Worm (Caenorhabditis elegans) whole organism, L4/young adult: Measurements from ENCODE around the gene T28D9.1.

Experiments
- W03F9.2 ChIP-seq: fragments of 150-350 bp; optimal IDR thresholded peaks from 2 replicates; lab custom pipeline; 2014; ENCODE audit warnings: missing biosample characterization, missing genetic modification characterization
- dao-5 ChIP-seq: sonication (generic microtip); optimal IDR thresholded peaks from 2 replicates; lab custom pipeline; 2016; ENCODE audit warnings: missing genotype, missing genetic modification characterization, moderate library complexity, missing compliant biosample characterization
- him-1 ChIP-seq: sonication (generic microtip); optimal IDR thresholded peaks from 2 replicates; lab custom pipeline; 2016; ENCODE audit warnings: missing genotype, missing genetic modification reagents, missing genetic modification characterization, missing compliant biosample characterization

Gene T28D9.1

DNA sequence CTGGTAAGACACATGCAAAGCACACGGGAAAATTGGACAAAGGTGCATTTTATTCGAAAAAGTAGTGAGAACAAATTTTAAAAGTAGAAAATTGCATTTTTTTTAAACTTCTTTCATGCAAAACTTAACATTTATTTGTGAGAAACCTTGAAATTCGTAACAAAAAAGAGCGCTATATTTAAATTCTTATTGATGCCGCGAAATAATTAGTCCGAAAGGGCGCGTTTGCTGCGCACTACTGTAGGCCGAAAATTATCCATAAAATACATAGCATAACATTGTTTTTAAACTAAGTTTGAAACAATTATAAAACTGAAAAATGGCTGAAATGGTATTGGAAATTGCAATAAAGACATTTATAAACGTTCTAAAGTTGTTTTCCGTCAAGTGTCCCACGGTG is 27.5 kb downstream of the T28D9.1 start:
- no peak for TF ChIP-seq W03F9.2 (tag; lab: Kevin White, UChicago)
- no peak for TF ChIP-seq him-1 (tag; lab: Kevin White, UChicago)
- TF ChIP-seq dao-5 (tag; lab: Kevin White, UChicago), result no peak

DNA sequence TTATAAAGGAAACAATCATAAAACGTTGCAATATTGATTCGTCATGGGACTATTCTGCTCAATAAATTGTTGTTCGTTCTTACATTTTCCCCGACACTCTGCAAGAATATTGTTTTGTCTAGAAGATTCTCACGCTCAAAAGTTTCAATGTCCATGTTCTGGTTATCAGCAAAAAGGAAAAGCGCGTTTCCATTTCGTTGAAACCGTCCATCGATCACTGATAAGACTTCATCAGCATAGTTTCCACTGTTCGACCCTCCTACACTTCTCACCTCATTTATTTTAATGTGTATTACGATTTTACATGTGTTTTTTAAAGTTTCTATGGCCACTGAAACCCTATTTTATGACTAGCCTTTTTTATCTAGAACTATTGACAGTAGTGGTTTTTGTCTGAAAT is 27.9 kb downstream of the T28D9.1 start:
- TF ChIP-seq dao-5 (tag; lab: Kevin White, UChicago) (no peak), him-1 (tag; lab: Kevin White, UChicago) (no peak), W03F9.2 (tag; lab: Kevin White, UChicago) (no peak)

DNA sequence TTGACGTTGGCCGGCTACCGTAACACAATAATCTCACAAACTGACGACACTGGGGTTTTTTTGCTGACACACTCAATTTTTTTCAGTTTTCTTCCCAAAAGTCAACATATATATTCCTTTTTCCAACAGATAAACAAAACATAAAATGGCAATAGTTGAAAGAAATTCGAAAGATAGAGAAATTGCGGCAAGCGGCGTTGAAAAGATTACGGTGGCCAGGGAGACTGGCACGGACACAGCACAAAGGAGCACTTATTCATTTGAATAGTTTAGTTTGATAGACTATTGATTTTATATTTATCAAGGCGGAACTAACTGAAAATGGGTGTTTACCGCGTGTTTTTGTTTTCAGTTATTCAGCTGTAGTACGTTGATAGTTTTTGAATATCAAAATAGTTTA is 29.1 kb downstream of the T28D9.1 start, which contains the start of gene toe-2:
Gene toe-2, minus strand, starts transcription at position 70 of the 400 bp plus-strand sequence.
- no peak for TF ChIP-seq W03F9.2 (tag; lab: Kevin White, UChicago)
- no peak for TF ChIP-seq him-1 (tag; lab: Kevin White, UChicago)
- no peak for TF ChIP-seq dao-5 (tag; lab: Kevin White, UChicago)

- TF ChIP-seq him-1 (tag; lab: Kevin White, UChicago) (no peak), dao-5 (tag; lab: Kevin White, UChicago) (no peak), W03F9.2 (tag; lab: Kevin White, UChicago) (no peak)
These were observed 30.5 kb downstream of the T28D9.1 start for ce11 chrII:6522622-6523254.

ce11 chrII:6523940-6524339 is 31.7 kb downstream of the T28D9.1 start:
- no peak for TF ChIP-seq W03F9.2 (tag; lab: Kevin White, UChicago)
- TF ChIP-seq dao-5 (tag; lab: Kevin White, UChicago), result no peak
- no peak for TF ChIP-seq him-1 (tag; lab: Kevin White, UChicago)

ce11 chrII:6524501-6524977 is 32.3 kb downstream of the T28D9.1 start, which contains the start of gene C56E6.2:
TSS of gene C56E6.2 (plus strand) at chrII:6524927.
- TF ChIP-seq him-1 (tag; lab: Kevin White, UChicago) (no peak), W03F9.2 (tag; lab: Kevin White, UChicago) (no peak), dao-5 (tag; lab: Kevin White, UChicago) (no peak)

DNA sequence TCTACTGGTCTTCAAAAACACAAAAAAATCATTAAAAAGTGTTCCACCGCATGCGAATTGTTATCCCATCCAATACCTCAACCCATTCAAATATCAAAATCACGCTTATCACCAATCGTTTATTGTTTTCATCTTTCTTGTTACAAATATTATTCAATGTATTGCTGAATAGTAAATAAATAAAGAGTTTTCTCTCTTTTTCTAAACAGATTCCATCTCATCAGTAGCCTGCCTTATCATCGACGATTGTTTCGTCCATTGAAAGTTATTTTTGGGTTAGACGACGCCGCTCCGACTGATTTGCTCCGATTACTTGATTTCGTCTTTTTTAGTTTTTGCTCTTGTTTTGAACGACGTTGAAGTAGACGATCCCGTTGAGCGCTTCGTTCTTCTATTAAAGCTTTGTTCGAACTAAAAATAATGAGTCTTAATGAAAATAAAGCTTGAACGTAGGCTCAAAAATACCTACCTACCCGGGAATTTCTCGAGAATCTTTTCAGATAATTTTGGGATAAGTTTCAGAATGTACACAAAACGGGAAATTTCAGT is 34.0 kb downstream of the T28D9.1 start:
- no peak for TF ChIP-seq him-1 (tag; lab: Kevin White, UChicago)
- TF ChIP-seq dao-5 (tag; lab: Kevin White, UChicago), result no peak
- no peak for TF ChIP-seq W03F9.2 (tag; lab: Kevin White, UChicago)

DNA sequence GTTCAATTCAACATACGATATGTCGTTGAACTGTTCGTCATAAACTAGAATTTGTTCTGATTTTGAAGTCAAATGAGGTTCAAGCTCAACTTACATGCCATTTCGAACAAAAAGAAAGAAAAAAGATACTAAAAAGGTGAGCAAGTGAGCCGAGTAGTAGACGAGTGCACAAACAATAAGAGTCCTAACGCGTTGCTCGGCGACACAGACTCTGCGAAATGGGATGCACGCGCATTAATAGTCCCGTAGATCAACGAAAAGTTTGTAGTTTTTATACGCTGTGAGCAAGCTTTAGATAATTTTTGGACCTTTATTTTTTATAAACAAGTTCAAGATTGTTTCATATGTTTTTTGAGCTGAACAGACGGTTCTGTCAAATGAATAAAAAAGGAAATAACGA is 36.4 kb downstream of the T28D9.1 start, which contains the start of gene C56E6.4:
Gene C56E6.4, minus strand, starts transcription at position 101 of the 400 bp plus-strand sequence.
- TF ChIP-seq dao-5 (tag; lab: Kevin White, UChicago), result no peak
- TF ChIP-seq him-1 (tag; lab: Kevin White, UChicago), result no peak
- no peak for TF ChIP-seq W03F9.2 (tag; lab: Kevin White, UChicago)

DNA sequence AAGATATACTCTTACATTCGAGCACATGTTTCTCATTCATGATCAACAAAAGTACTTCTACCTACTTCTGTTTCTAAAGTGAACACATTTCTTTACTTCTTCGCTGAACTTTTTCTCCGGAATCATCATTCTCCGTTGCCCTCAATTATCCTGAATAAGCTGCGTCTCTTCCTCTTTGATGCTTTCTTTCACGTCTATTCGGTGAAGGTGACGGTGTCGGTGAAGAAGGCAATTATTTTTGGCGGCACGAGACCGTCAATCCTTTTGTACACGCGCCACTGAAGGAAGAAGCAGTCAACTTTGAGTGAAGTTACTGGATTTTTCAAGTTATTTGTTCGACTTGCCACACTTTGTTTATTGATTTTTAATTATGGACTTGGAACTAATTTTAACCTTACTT is 39.3 kb downstream of the T28D9.1 start, which contains the start of gene abch-1:
Gene abch-1, minus strand, starts transcription at position 101 of the 400 bp plus-strand sequence.
- TF ChIP-seq dao-5 (tag; lab: Kevin White, UChicago) (no peak), him-1 (tag; lab: Kevin White, UChicago) (no peak), W03F9.2 (tag; lab: Kevin White, UChicago) (no peak)

- no peak for TF ChIP-seq W03F9.2 (tag; lab: Kevin White, UChicago)
- TF ChIP-seq dao-5 (tag; lab: Kevin White, UChicago), result no peak
- TF ChIP-seq him-1 (tag; lab: Kevin White, UChicago), result no peak
These were observed 39.7 kb downstream of the T28D9.1 start, which contains the start of gene abcx-1 for ce11 chrII:6531940-6532339. TSS of gene abcx-1 (plus strand) at chrII:6532163.

- TF ChIP-seq W03F9.2 (tag; lab: Kevin White, UChicago), result peak; percentile 62
- TF ChIP-seq dao-5 (tag; lab: Kevin White, UChicago), result no peak
These were observed 43.8 kb downstream of the T28D9.1 start, which contains the start of gene utp-20 for ce11 chrII:6535957-6536424. TSS of gene utp-20 (plus strand) at chrII:6536374.
